Fruit fly (Drosophila melanogaster): ENCODE measurements around the gene Dhps.
A peak's percentile ranks its signal among the peaks of the same experiment; 100 is the strongest.

The Dhps gene

DNA sequence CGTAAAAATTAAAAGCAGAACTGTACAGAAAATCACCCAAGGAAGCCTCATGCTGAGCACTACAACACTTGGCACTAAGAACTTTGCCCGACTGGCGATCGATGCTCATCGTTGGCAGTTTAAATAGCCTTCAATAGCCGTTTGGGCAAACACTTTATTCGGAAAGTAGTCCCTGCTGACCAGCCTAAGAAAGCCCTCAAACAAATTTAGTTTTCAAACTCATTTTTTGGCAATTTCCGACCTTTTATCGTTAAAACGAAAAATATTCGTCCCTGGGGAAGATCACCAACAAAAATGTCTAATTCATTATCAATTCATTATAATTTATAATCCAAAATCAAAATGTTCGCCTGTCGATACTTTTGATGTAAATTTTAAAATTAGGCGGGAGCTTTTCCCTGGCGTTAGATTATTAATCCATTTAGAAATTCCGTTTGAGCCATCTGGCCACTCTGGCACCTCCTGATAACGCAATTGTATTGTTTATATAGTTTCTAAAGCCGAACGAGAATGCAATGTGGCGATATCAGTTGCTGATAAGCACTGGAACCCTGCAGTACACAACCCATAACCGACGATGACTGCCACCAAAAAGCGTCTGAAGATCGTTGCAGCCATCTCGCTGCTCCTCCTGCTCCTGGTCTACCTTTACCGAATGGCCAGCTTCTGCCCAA lies 17.4 kb upstream of the Dhps start, which contains the start of the genes mthl7 and Uxs:
TSS of gene mthl7 (minus strand) at position 51 of the 674 bp plus-strand sequence.
TSS of gene Uxs (plus strand) at position 460 of the 674 bp plus-strand sequence.
- TF ChIP-seq noc (tag; optimal IDR thresholded peaks at IDR 0.05): no peak

DNA sequence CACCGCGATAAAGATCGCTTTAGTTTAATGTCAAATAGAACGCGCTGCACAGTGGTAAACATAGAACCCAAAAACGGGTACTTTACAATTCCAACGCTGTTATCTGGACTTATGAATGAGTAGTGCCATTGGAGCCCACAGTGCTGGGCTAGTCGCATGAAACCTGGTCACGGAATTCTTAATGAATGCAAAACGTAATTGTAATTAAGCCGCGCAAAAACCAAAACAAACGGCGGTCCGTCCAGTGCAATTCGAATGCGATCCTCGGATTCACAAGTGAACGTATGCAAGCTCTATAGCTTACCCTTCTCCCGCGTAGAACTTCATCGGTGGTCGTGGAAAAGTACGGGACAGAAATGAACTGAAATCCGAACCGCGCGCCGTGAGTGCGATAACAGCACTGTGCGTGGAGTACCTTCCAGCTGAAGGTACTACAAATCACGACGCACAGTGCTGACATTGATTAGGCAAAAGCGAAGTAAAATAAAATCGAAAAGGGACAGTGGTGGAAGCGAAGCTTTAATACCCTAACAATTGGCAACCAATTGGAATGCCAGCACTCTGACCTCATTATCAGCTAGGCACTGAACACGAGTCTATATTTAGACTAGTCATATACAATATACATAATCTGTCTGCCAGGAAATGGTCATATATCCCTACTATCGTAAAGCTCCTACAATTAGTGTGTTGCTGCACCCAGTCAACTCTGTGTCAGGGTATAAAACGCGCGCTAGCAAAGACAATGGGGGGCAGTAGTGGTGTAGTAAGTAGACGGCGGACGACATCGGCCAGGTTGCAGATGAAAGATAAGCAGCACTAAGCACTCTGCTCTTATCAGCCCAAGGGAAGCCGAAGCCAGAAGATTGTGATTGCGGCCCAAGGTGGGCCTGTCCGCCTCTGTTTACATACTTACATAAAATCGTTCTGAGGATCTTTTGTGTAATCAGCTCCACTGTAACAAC lies 12.5 kb upstream of the Dhps start:
- peak; percentile 91 for TF ChIP-seq noc (tag; optimal IDR thresholded peaks at IDR 0.05)

DNA sequence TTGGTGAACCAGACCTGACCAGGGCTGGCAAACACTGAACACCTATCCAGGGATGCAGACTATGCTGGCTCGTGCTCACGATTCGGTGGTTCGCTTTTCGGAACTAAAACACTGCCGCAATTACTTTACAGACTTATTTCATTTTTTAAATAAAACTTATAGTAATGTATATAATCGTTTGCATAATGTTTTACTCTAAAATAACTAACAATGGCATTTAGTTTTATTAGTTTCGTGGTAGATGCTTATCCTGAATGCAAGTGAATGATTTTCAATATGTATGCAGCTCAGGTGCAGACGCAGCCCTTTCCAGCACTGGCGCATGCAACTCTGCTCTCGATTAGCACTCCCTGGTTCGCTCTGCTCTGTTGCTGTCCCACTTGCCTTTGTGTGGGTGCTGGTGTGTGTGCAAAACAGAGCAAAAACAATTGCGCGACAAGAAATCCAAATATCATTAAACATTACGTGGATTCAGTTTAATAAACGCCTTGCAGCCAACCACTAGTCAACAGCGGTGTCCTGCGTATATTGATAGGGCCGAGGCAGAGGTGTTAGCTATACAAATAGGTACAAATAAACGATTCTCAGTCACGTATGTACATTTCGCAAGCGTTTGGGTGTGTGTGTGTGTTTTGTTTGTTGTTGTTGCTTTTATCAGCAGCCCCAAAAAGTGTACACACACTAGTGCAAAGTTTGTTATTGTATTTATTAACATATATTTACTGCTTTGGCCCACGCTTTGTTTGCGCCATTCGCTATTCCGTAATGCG lies 11.2 kb upstream of the Dhps start, which contains the start of the genes ERR and Atg18a:
TSS of gene ERR (minus strand) at position 45 of the 770 bp plus-strand sequence.
TSS of gene Atg18a (plus strand) at position 231 of the 770 bp plus-strand sequence.
- TF ChIP-seq noc (tag; optimal IDR thresholded peaks at IDR 0.05): peak; percentile 89

DNA sequence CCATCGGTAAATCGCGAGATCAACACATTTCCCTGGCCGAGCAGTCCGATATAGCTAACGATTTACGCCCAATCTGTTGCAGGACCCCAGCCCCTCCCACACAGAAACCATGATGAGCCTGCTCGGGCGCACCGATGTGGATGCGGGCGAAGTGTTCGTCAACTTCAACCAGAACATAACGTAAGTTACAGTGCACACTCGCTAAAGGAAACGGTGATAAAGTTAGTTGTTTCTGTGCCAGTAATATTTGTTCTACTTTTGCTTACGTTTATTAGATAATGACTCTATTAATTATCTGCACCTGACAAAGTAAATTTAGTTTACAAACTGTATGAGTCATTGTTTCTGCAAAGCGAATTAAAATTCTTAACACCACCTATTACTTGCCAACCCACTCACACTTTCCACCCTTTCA lies 10.6 kb upstream of the Dhps start:
- TF ChIP-seq noc (tag; optimal IDR thresholded peaks at IDR 0.05): no peak

DNA sequence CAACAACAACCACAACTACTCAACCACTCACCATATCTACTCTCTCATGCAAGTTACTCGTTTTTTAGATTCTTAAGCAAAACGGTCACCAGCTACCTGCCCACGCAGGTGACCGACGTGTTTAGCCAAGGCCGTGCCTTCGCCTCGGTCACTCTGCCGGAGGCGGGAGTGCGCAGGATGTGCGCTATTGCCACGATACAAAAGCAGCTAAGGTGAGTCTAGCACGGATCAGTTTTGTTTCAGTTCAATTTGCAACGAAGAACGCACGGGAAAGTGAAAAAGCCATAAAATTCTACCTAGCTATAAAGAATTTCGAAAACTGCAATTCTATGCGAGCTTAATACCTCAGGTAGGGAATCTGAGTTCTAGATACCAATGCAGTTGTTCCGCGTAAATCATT lies 8.8 kb upstream of the Dhps start:
- TF ChIP-seq noc (tag; optimal IDR thresholded peaks at IDR 0.05): no peak

DNA sequence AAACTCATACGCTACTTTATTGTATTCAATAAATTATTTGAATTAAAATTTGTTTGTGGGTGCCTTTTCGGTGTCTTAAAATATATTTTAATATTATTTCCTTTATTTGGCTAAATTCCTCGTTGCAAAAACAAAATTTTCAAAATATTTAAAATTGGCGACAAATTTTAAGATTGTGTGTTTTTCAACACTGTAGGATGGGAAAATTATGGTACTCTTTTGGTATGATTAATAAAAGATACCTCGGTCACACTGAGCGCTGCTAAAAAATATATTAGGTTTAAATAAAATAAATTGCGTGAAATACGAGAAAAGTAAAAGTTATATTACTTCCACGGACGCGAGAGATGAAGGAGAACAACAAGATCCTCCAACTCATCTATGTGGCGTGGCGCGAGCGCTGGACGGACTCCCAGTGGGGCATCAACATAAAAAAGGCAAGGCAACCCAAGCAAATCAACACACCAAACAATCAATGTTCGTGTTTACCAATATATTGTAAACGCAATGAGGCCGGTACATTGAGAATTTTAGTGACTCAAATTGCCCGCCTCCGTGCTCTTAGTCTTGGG lies 6.9 kb upstream of the Dhps start, which contains the start of gene MED24:
TSS of gene MED24 (plus strand) at position 229 of the 572 bp plus-strand sequence.
- no peak for TF ChIP-seq noc (tag; optimal IDR thresholded peaks at IDR 0.05)

DNA sequence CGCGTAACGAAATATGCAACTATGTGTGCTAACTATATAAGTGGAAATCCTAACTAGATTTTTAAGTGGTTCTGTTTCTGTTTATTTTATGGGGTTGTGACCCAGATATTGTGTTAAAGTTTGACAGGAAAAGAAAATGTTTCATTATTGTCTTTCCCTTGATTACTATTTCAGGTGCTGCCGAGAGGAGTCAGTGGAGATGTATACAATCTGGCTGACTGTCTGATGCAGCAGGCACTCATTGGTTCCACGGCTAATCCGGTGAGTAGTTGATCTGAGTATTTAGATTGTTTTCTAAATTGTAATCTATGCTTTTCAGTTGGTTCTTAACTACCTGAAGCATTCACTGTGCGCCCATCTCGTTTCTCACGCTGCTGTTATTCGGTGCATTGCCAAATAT lies 5.0 kb upstream of the Dhps start, which contains the start of gene CG7387:
TSS of gene CG7387 (minus strand) at position 101 of the 400 bp plus-strand sequence.
- TF ChIP-seq noc (tag; optimal IDR thresholded peaks at IDR 0.05): no peak

DNA sequence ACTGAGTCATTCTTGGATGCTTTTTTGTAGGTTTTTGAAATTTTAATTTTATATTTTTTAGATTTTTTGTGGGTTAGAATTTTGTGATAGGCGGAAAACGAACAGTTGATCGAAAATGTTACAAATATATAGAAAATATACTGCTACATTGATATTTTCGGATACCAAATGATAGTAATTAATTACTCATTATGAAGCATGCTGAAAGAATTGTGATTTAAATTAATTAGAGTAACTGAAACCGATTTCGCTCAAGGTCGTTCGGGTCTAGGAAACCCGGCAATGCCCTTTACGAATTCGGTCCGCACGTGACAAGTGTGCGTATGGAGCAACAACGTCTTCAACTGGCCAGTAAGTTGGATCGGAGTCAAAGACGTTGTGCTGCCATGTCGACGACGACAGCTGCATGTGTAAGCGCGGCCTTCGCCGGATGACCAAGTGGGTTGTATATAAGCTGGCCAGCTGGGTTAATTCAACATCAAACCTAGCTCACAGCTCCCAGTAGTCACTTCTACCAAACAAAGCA lies 4.4 kb downstream of the Dhps start, which contains the start of the genes CG7366 and CG13679:
TSS of gene CG7366 (minus strand) at position 101 of the 526 bp plus-strand sequence.
TSS of gene CG13679 (plus strand) at position 476 of the 526 bp plus-strand sequence.
- no peak for TF ChIP-seq noc (tag; optimal IDR thresholded peaks at IDR 0.05)

DNA sequence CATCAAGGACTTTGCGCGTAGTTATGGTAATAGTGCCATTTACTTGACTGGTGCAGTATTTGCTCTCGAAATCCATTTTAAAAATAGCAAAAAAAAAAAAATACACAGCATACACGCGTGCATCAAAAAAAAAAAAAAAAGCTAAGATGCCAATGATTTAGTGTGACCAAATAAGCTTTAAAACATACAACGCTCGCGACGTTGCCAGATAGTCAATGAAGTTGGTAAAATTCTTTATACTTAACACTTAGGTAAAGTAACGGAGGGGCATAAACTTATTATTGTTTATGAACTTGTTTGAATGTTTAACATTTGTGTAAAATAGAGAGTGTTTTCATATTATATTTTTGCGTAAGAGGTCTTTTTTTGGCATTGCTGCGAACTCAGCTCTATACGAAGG lies 12.6 kb downstream of the Dhps start, which contains the start of gene tut:
TSS of gene tut (minus strand) at position 148 of the 400 bp plus-strand sequence.
- no peak for TF ChIP-seq noc (tag; optimal IDR thresholded peaks at IDR 0.05)

DNA sequence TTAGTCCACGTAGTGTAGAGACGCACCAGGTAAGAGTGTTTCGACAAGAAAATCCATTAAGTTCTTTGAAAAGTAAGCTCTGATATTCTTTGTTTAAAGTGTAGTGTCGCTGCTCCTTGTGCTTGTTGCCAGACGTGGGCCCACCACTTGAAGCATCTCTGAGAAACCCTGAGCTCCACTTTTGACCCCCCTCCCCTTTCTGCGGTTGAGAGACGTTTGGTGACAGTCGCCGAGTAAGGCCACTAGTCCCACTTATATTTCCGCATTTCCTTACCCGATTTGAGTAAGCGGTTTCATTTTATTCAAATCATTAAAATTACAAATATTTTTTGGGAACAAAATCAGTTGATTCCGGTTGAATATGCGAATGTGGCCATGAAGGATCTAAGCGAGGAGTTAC lies 13.6 kb downstream of the Dhps start, which contains the start of gene CG8006:
TSS of gene CG8006 (plus strand) at position 301 of the 400 bp plus-strand sequence.
- no peak for TF ChIP-seq noc (tag; optimal IDR thresholded peaks at IDR 0.05)

DNA sequence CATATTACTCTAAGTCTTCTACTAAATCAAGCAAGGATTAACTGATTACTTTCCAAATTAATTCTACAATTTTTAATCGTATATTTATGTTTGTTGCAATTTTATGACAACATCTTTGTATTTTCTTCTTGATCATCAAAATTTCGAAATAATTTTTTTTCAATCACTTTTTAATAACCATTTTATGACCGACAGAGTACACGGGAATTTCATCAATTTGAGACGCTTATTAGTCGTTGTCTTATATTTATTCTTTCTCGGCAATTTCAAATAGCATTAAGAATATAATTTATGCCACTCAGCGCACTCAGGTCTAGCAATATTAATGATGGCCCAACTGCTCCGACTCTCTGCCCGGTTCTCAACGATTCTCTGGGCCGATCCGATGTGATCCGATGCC lies 17.0 kb downstream of the Dhps start, which contains the start of gene CG8012:
TSS of gene CG8012 (plus strand) at position 301 of the 400 bp plus-strand sequence.
- TF ChIP-seq noc (tag; optimal IDR thresholded peaks at IDR 0.05): no peak

DNA sequence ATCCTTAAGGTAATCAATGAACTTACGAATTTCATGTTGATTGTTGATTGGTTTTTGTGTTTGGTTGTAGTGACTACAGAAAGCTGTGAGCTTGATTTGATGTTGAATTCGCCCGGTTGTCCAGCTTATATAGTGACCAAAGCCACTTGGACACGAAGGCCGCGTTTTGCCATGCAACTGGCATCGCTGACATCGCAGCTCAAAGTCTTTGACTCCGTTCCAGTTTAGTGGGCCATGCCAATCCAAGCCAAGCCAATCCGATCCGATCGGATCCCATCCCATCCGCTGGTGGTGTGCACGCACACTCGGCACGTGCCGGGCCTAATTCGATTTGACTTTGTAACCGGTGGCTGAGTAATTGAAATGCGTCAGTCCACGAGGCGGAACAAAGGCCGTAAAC lies 20.9 kb downstream of the Dhps start, which contains the start of gene CG13674:
TSS of gene CG13674 (minus strand) at position 101 of the 400 bp plus-strand sequence.
- TF ChIP-seq noc (tag; optimal IDR thresholded peaks at IDR 0.05): no peak

DNA sequence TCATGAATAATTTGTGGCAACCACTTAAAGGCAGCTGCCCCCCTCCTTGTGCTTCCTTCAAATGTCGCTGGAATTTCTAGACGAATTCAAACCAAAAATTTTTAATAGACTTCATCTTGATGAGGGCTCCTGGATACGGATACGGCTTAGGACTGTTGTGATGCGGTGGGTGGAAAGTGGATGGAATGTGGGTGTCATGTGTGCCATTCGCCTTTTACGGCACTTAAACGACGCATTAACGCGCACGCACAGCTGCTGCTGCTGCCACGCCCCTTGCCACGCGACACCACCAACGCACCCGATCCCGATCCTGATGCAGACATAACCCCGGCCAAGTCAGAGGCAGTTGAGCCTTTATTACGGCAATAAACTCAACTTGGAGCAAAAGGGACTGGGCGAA lies 21.7 kb downstream of the Dhps start:
- no peak for TF ChIP-seq noc (tag; optimal IDR thresholded peaks at IDR 0.05)

DNA sequence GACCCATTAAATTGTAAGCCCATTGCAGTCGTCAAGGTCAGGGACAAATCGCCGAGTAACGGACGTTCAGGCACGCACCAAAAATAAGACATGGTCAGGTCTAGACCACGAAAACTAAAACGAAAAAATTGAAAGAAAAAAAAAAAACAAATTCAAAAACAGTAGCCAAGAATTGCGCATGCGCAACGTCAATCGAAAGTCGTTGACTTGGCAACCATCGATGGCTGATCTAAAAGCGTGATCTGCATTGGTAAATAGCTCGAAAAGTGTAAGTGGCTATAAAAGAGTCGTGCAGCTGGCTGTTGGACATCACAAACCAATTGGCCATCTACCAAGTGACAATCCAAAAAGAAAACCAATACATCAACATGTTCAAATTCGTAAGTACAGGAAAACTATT lies 23.8 kb downstream of the Dhps start, which contains the start of gene CG13678:
TSS of gene CG13678 (plus strand) at position 307 of the 400 bp plus-strand sequence.
- no peak for TF ChIP-seq noc (tag; optimal IDR thresholded peaks at IDR 0.05)

All from whole organism, larva.